Fruit fly (Drosophila melanogaster) whole organism, embryonic: Measurements from ENCODE around the gene Ucp4A.

Experiments used
- Atf6 ChIP-seq: fragments of 200-800 bp; sonication (Bioruptor generic); IDR thresholded peaks from 2 replicates; pipeline ENCODE4 v1.3.6; 2022; ENCODE audit warnings: missing biosample characterization, missing genetic modification characterization
- CG10209 ChIP-seq: fragments of 200-800 bp; sonication (Bioruptor generic); optimal IDR thresholded peaks from 3 replicates; lab custom pipeline; 2017; ENCODE audit warnings: missing biosample characterization, mild to moderate bottlenecking, missing genetic modification characterization, missing genetic modification reagents
- CG10274 ChIP-seq: fragments of 200-800 bp; sonication (Bioruptor generic); optimal IDR thresholded peaks from 3 replicates; lab custom pipeline; 2017; ENCODE audit warnings: missing biosample characterization, mild to moderate bottlenecking, missing genetic modification characterization
- CG10431 ChIP-seq: fragments of 200-800 bp; sonication (Bioruptor generic); optimal IDR thresholded peaks from 3 replicates; lab custom pipeline; 2018; ENCODE audit warnings: missing biosample characterization, mild to moderate bottlenecking, missing genetic modification characterization
- CG10543 ChIP-seq: fragments of 200-800 bp; sonication (Bioruptor generic); optimal IDR thresholded peaks from 3 replicates; lab custom pipeline; 2017; ENCODE audit warnings: missing biosample characterization, mild to moderate bottlenecking, missing genetic modification characterization, moderate library complexity
- CG10979 ChIP-seq: fragments of 200-800 bp; sonication (Bioruptor generic); optimal IDR thresholded peaks from 2 replicates; lab custom pipeline; 2018; ENCODE audit warnings: missing biosample characterization, mild to moderate bottlenecking, missing genetic modification characterization, moderate library complexity
- CG11085 ChIP-seq: fragments of 200-800 bp; sonication (Bioruptor generic); IDR thresholded peaks from 2 replicates; pipeline ENCODE4 v1.3.6; 2022; ENCODE audit warnings: missing biosample characterization, missing genetic modification characterization
- CG11695 ChIP-seq: fragments of 200-800 bp; sonication (Bioruptor generic); IDR thresholded peaks from 3 replicates; pipeline ENCODE4 v1.3.6; 2022; ENCODE audit warnings: missing biosample characterization, missing genetic modification characterization
- CG12942 ChIP-seq: fragments of 200-800 bp; sonication (Bioruptor generic); optimal IDR thresholded peaks from 3 replicates; lab custom pipeline; 2016; ENCODE audit warnings: missing biosample characterization, missing genetic modification characterization
- CG13424 ChIP-seq: fragments of 200-800 bp; sonication (Bioruptor generic); optimal IDR thresholded peaks from 2 replicates; lab custom pipeline; 2019; ENCODE audit warnings: missing biosample characterization, mild to moderate bottlenecking, missing genetic modification characterization, moderate library complexity
- CG14710 ChIP-seq: fragments of 200-800 bp; sonication (Bioruptor generic); optimal IDR thresholded peaks from 3 replicates; lab custom pipeline; 2019; ENCODE audit warnings: missing biosample characterization, mild to moderate bottlenecking, missing genetic modification characterization, moderate library complexity
- CG17361 ChIP-seq: fragments of 200-800 bp; sonication (Bioruptor generic); IDR thresholded peaks from 3 replicates; pipeline ENCODE4 v1.3.6; 2022; ENCODE audit warnings: missing biosample characterization, missing genetic modification characterization
- CG18619 ChIP-seq: fragments of 200-800 bp; sonication (Bioruptor generic); optimal IDR thresholded peaks from 3 replicates; lab custom pipeline; 2017; ENCODE audit warnings: missing biosample characterization, mild to moderate bottlenecking, missing genetic modification characterization
- CG2202 ChIP-seq: fragments of 200-800 bp; sonication (Bioruptor generic); optimal IDR thresholded peaks from 2 replicates; lab custom pipeline; 2018; ENCODE audit warnings: missing biosample characterization, mild to moderate bottlenecking, missing genetic modification characterization
- CG30403 ChIP-seq: fragments of 200-800 bp; sonication (Bioruptor generic); optimal IDR thresholded peaks from 3 replicates; lab custom pipeline; 2016; ENCODE audit warnings: missing biosample characterization, missing genetic modification characterization
- CG33557 ChIP-seq: fragments of 200-800 bp; sonication (Bioruptor generic); optimal IDR thresholded peaks from 2 replicates; lab custom pipeline; 2019; ENCODE audit warnings: missing biosample characterization, mild to moderate bottlenecking, missing genetic modification characterization, moderate library complexity
- CG4404 ChIP-seq: fragments of 200-800 bp; sonication (Bioruptor generic); IDR thresholded peaks from 2 replicates; pipeline ENCODE4 v1.3.6; 2022; ENCODE audit warnings: missing biosample characterization, missing genetic modification characterization
- CG4854 ChIP-seq: fragments of 200-800 bp; sonication (Bioruptor generic); optimal IDR thresholded peaks from 2 replicates; lab custom pipeline; 2016; ENCODE audit warnings: missing biosample characterization, missing genetic modification characterization, inconsistent platforms
- CG6654 ChIP-seq: fragments of 200-800 bp; sonication (Bioruptor generic); optimal IDR thresholded peaks from 2 replicates; lab custom pipeline; 2017; ENCODE audit warnings: missing biosample characterization, mild to moderate bottlenecking, missing genetic modification characterization
- CG7556 ChIP-seq: fragments of 200-800 bp; sonication (Bioruptor generic); optimal IDR thresholded peaks from 2 replicates; lab custom pipeline; 2017; ENCODE audit warnings: missing biosample characterization, mild to moderate bottlenecking, missing genetic modification characterization
- CG7786 ChIP-seq: fragments of 200-800 bp; sonication (Bioruptor generic); optimal IDR thresholded peaks from 2 replicates; lab custom pipeline; 2016; ENCODE audit warnings: missing biosample characterization, missing genetic modification characterization
- CG9727 ChIP-seq: fragments of 200-800 bp; sonication (Bioruptor generic); optimal IDR thresholded peaks from 3 replicates; lab custom pipeline; 2017; ENCODE audit warnings: missing biosample characterization, mild to moderate bottlenecking, missing genetic modification characterization
- CG9797 ChIP-seq: fragments of 200-800 bp; sonication (Bioruptor generic); optimal IDR thresholded peaks from 3 replicates; lab custom pipeline; 2018; ENCODE audit warnings: missing biosample characterization, mild to moderate bottlenecking, missing genetic modification characterization
- E2f1 ChIP-seq: fragments of 200-800 bp; sonication (Bioruptor generic); IDR thresholded peaks from 2 replicates; pipeline ENCODE4 v1.3.6; 2022; ENCODE audit warnings: missing biosample characterization, missing genetic modification characterization
- Elba2 ChIP-seq: fragments of 200-800 bp; sonication (Bioruptor generic); optimal IDR thresholded peaks from 3 replicates; lab custom pipeline; 2016; ENCODE audit warnings: missing biosample characterization, missing genetic modification characterization
- Gsc ChIP-seq: fragments of 200-800 bp; sonication (Bioruptor generic); IDR thresholded peaks from 2 replicates; pipeline ENCODE4 v1.3.6; 2022; ENCODE audit warnings: missing biosample characterization, missing genetic modification characterization
- HLH3B ChIP-seq: fragments of 200-800 bp; sonication (Bioruptor generic); IDR thresholded peaks from 2 replicates; pipeline ENCODE4 v1.3.6; 2022; ENCODE audit warnings: missing biosample characterization, missing genetic modification characterization
- HLH54F ChIP-seq: fragments of 200-800 bp; sonication (Bioruptor generic); optimal IDR thresholded peaks from 3 replicates; lab custom pipeline; 2016; ENCODE audit warnings: missing biosample characterization, missing genetic modification characterization
- Hmr ChIP-seq: fragments of 200-800 bp; sonication (Bioruptor generic); optimal IDR thresholded peaks from 3 replicates; lab custom pipeline; 2017; ENCODE audit warnings: mild to moderate bottlenecking, missing biosample characterization, missing genetic modification reagents, missing genetic modification characterization
- MBD-R2 ChIP-seq: fragments of 200-800 bp; sonication (Bioruptor generic); IDR thresholded peaks from 2 replicates; pipeline ENCODE4 v1.3.6; 2022; ENCODE audit warnings: missing biosample characterization, missing genetic modification characterization
- Myb ChIP-seq: fragments of 200-800 bp; sonication (Bioruptor generic); optimal IDR thresholded peaks from 2 replicates; lab custom pipeline; 2016; ENCODE audit warnings: missing biosample characterization, missing genetic modification characterization
- Nf-YB ChIP-seq: fragments of 200-800 bp; sonication (Bioruptor generic); optimal IDR thresholded peaks from 3 replicates; lab custom pipeline; 2019; ENCODE audit warnings: missing biosample characterization, mild to moderate bottlenecking, missing genetic modification characterization, moderate library complexity
- Ssrp ChIP-seq: fragments of 200-800 bp; sonication (Bioruptor generic); optimal IDR thresholded peaks from 2 replicates; lab custom pipeline; 2018; ENCODE audit warnings: missing biosample characterization, mild to moderate bottlenecking, missing genetic modification characterization, moderate library complexity
- Usf ChIP-seq: fragments of 200-800 bp; sonication (Bioruptor generic); optimal IDR thresholded peaks from 2 replicates; lab custom pipeline; 2017; ENCODE audit warnings: missing genotype, missing biosample characterization, missing genetic modification characterization
- ash1 ChIP-seq: fragments of 200-800 bp; sonication (Bioruptor generic); optimal IDR thresholded peaks from 2 replicates; lab custom pipeline; 2018; ENCODE audit warnings: missing biosample characterization, mild to moderate bottlenecking, missing genetic modification characterization
- bigmax ChIP-seq: fragments of 200-800 bp; sonication (Bioruptor generic); optimal IDR thresholded peaks from 2 replicates; lab custom pipeline; 2018; ENCODE audit warnings: missing biosample characterization, mild to moderate bottlenecking, missing genetic modification characterization
- crp ChIP-seq, 2 experiments: fragments of 200-800 bp; sonication (Bioruptor generic); optimal IDR thresholded peaks; 2 replicates in 1 of 2; 3 replicates in 1 of 2; lab custom pipeline; 2017; ENCODE audit warnings: missing biosample characterization in 2 of 2, missing genetic modification characterization in 2 of 2, mild to moderate bottlenecking in 1 of 2, moderate library complexity in 1 of 2
- dysf ChIP-seq: fragments of 200-800 bp; sonication (Bioruptor generic); IDR thresholded peaks from 3 replicates; pipeline ENCODE4 v1.3.6; 2022; ENCODE audit warnings: missing biosample characterization, missing genetic modification characterization
- fru ChIP-seq: fragments of >200 bp; optimal IDR thresholded peaks from 2 replicates; lab custom pipeline; 2017
- grau ChIP-seq: fragments of 200-800 bp; optimal IDR thresholded peaks from 3 replicates; lab custom pipeline; 2019; ENCODE audit warnings: missing biosample characterization, mild to moderate bottlenecking, missing genetic modification characterization, moderate library complexity
- gsb ChIP-seq: fragments of 200-800 bp; sonication (Bioruptor generic); IDR thresholded peaks from 2 replicates; pipeline ENCODE4 v1.3.6; 2022; ENCODE audit warnings: missing biosample characterization, missing genetic modification characterization
- nmo ChIP-seq: fragments of 200-800 bp; sonication (Bioruptor generic); optimal IDR thresholded peaks from 2 replicates; lab custom pipeline; 2018; ENCODE audit warnings: missing biosample characterization, mild to moderate bottlenecking, missing genetic modification characterization, moderate library complexity
- pb ChIP-seq: fragments of 200-800 bp; sonication (Bioruptor generic); optimal IDR thresholded peaks from 3 replicates; lab custom pipeline; 2016; ENCODE audit warnings: missing biosample characterization, missing genetic modification characterization
- peb ChIP-seq: fragments of 200-800 bp; sonication (Bioruptor generic); IDR thresholded peaks from 2 replicates; pipeline ENCODE4 v1.3.6; 2022; ENCODE audit warnings: missing biosample characterization, missing genetic modification characterization
- phol ChIP-seq: fragments of 200-800 bp; sonication (Bioruptor generic); optimal IDR thresholded peaks from 3 replicates; lab custom pipeline; 2018; ENCODE audit warnings: missing biosample characterization, mild to moderate bottlenecking, missing genetic modification characterization, moderate library complexity
- run ChIP-seq: fragments of 200-800 bp; sonication (Bioruptor generic); optimal IDR thresholded peaks from 3 replicates; lab custom pipeline; 2018; ENCODE audit warnings: missing biosample characterization, mild to moderate bottlenecking, missing genetic modification characterization
- schlank ChIP-seq: fragments of 200-800 bp; sonication (Bioruptor generic); optimal IDR thresholded peaks from 2 replicates; lab custom pipeline; 2018; ENCODE audit warnings: missing biosample characterization, mild to moderate bottlenecking, missing genetic modification characterization
- shn ChIP-seq: fragments of 200-800 bp; sonication (Bioruptor generic); optimal IDR thresholded peaks from 3 replicates; lab custom pipeline; 2016; ENCODE audit warnings: missing biosample characterization, missing genetic modification characterization
- slp2 ChIP-seq: fragments of 200-800 bp; sonication (Bioruptor generic); optimal IDR thresholded peaks from 2 replicates; lab custom pipeline; 2016; ENCODE audit warnings: missing biosample characterization, missing genetic modification characterization
- stwl ChIP-seq: fragments of 200-800 bp; sonication (Bioruptor generic); optimal IDR thresholded peaks from 3 replicates; lab custom pipeline; 2018; ENCODE audit warnings: missing biosample characterization, mild to moderate bottlenecking, missing genetic modification characterization, moderate library complexity
- tio ChIP-seq: fragments of 200-800 bp; sonication (Bioruptor generic); optimal IDR thresholded peaks from 2 replicates; lab custom pipeline; 2017; ENCODE audit warnings: missing biosample characterization, missing genetic modification characterization, inconsistent platforms
- usp ChIP-seq: fragments of >200 bp; optimal IDR thresholded peaks from 2 replicates; lab custom pipeline; 2017; ENCODE audit warnings: missing biosample characterization, missing genetic modification characterization

Gene Ucp4A

dm6 chrX:17830211-17830616 is 14.5 kb upstream of the Ucp4A start (continued):
- TF ChIP-seq CG13424 (tag; lab: Kevin White, UChicago) (peak; percentile 31), tio (peak; percentile 28), bigmax (GFP tag; lab: Kevin White, UChicago) (no peak), CG18619 (GFP tag; lab: Kevin White, UChicago) (no peak), CG2202 (peak; percentile 12), Ssrp (tag; lab: Kevin White, UChicago) (peak; percentile 8), CG12942 (GFP tag; lab: Kevin White, UChicago) (no peak), run (tag; lab: Kevin White, UChicago) (no peak), CG11695 (GFP tag; lab: Robert Waterston, UW) (no peak), CG10979 (peak; percentile 51), nmo (GFP tag; lab: Kevin White, UChicago) (peak; percentile 35), grau (tag; lab: Kevin White, UChicago) (peak; percentile 34), shn (GFP tag; lab: Kevin White, UChicago) (peak; percentile 0), CG7786 (peak; percentile 20), HLH3B (GFP tag; lab: Robert Waterston, UW) (no peak), CG10209 (GFP tag; lab: Kevin White, UChicago) (peak; percentile 37), CG11085 (no peak), Atf6 (GFP tag; lab: Robert Waterston, UW) (no peak), CG10431 (no peak), slp2 (GFP tag; lab: Kevin White, UChicago) (peak; percentile 15), CG6654 (GFP tag; lab: Kevin White, UChicago) (no peak), dysf (GFP tag; lab: Robert Waterston, UW) (no peak), pb (peak; percentile 31), schlank (tag; lab: Kevin White, UChicago) (no peak), Myb (GFP tag; lab: Kevin White, UChicago) (peak; percentile 18), E2f1 (GFP tag; lab: Robert Waterston, UW) (no peak), CG7556 (GFP tag; lab: Kevin White, UChicago) (peak; percentile 31), fru (lab: Kevin White, UChicago) (no peak), CG30403 (GFP tag; lab: Kevin White, UChicago) (peak; percentile 1), HLH54F (no peak), peb (GFP tag; lab: Robert Waterston, UW) (no peak), Nf-YB (GFP tag; lab: Kevin White, UChicago) (no peak), CG17361 (GFP tag; lab: Robert Waterston, UW) (0 out of 3 replicates have a peak, but pooled peaks have one; percentile 14), CG10274 (GFP tag; lab: Kevin White, UChicago) (peak; percentile 2), CG9727 (GFP tag; lab: Kevin White, UChicago) (peak; percentile 76), CG10543 (no peak), crp (GFP tag; optimal IDR thresholded peaks at IDR 0.05; lab: Kevin White, UChicago) (no peak), gsb (no peak), Hmr (GFP tag; lab: Kevin White, UChicago) (no peak), CG33557 (GFP tag; lab: Kevin White, UChicago) (peak; percentile 58), Elba2 (GFP tag; lab: Kevin White, UChicago) (no peak), Usf (GFP tag; lab: Kevin White, UChicago) (peak; percentile 22), MBD-R2 (GFP tag; lab: Robert Waterston, UW) (no peak), Gsc (GFP tag; lab: Robert Waterston, UW) (no peak), stwl (no peak), CG4404 (GFP tag; lab: Robert Waterston, UW) (peak; percentile 44; the same call in 1 of the 2 replicates), usp (GFP tag; lab: Kevin White, UChicago) (no peak), CG9797 (no peak), CG4854 (GFP tag; lab: Kevin White, UChicago) (no peak), ash1 (GFP tag; lab: Kevin White, UChicago) (no peak), CG14710 (peak; percentile 57), phol (peak; percentile 45)
